Fruit fly (Drosophila melanogaster): ENCODE results near the gene Usp47.
A peak's percentile ranks its signal among the peaks of the same experiment; 100 is the strongest.

The Usp47 gene

dm6 chr3L:5751740-5752579 is 813 bp upstream of the Usp47 start, which contains the start of gene DnaJ-1 (continued):
- TF ChIP-seq Pdp1 (GFP tag; optimal IDR thresholded peaks at IDR 0.05): peak in 1 of 2 experiments; percentile 59
- peak; percentile 17 for TF ChIP-seq CG18262 (tag; optimal IDR thresholded peaks at IDR 0.05)
- TF ChIP-seq CG15514 (GFP tag; optimal IDR thresholded peaks at IDR 0.05): peak; percentile 43
- TF ChIP-seq nom (GFP tag; optimal IDR thresholded peaks at IDR 0.05): peak; percentile 92
- TF ChIP-seq NC2β (GFP tag; optimal IDR thresholded peaks at IDR 0.05): peak; percentile 68
- peak; percentile 43 for TF ChIP-seq CG2678 (tag; optimal IDR thresholded peaks at IDR 0.05)
- peak; percentile 90 for TF ChIP-seq Med (GFP tag)
- TF ChIP-seq disco-r (GFP tag; optimal IDR thresholded peaks at IDR 0.05): no peak
- TF ChIP-seq ATbp (GFP tag; optimal IDR thresholded peaks at IDR 0.05): peak; percentile 16
- TF ChIP-seq ind (GFP tag; optimal IDR thresholded peaks at IDR 0.05): peak; percentile 3
- TF ChIP-seq Myb (GFP tag; optimal IDR thresholded peaks at IDR 0.05): peak; percentile 70
- peak; percentile 29 for TF ChIP-seq CG8290 (GFP tag; optimal IDR thresholded peaks at IDR 0.05)
- peak in 1 of 2 experiments; percentile 19 for TF ChIP-seq CG8290 (tag; optimal IDR thresholded peaks at IDR 0.05)
- peak; percentile 19 for TF ChIP-seq salm (tag; optimal IDR thresholded peaks at IDR 0.05)
- TF ChIP-seq vvl (GFP tag; IDR thresholded peaks at IDR 0.05): peak; percentile 50
- TF ChIP-seq B-H2 (GFP tag; optimal IDR thresholded peaks at IDR 0.05): no peak
- TF ChIP-seq CG3281 (GFP tag; optimal IDR thresholded peaks at IDR 0.05): peak; percentile 44
- peak; percentile 19 for TF ChIP-seq CG15479 (GFP tag; optimal IDR thresholded peaks at IDR 0.05)
- peak; percentile 26 for TF ChIP-seq CG10431 (GFP tag; optimal IDR thresholded peaks at IDR 0.05)
- TF ChIP-seq bbx (GFP tag; IDR thresholded peaks at IDR 0.05; ENCODE audit: partially characterized antibody): peak; percentile 96
- no peak for TF ChIP-seq CG8478 (optimal IDR thresholded peaks at IDR 0.05)
- TF ChIP-seq CG17359 (tag; optimal IDR thresholded peaks at IDR 0.05): peak; percentile 30
- TF ChIP-seq CG10543 (GFP tag; optimal IDR thresholded peaks at IDR 0.05): peak; percentile 69
- TF ChIP-seq Lpt (GFP tag; optimal IDR thresholded peaks at IDR 0.05): no peak
- TF ChIP-seq Adf1 (GFP tag; IDR thresholded peaks at IDR 0.05): peak; percentile 25; the same call in 1 of the 2 replicates
- TF ChIP-seq kah (GFP tag; optimal IDR thresholded peaks at IDR 0.05): peak; percentile 53
- no peak for TF ChIP-seq CG18764 (GFP tag; optimal IDR thresholded peaks at IDR 0.05)
- no peak for TF ChIP-seq CG12744 (GFP tag; optimal IDR thresholded peaks at IDR 0.05)
- peak; percentile 43 for TF ChIP-seq Side (GFP tag; optimal IDR thresholded peaks at IDR 0.05)
- TF ChIP-seq CG7963 (GFP tag; IDR thresholded peaks at IDR 0.05; ENCODE audit: partially characterized antibody): peak; percentile 95
- TF ChIP-seq br (optimal IDR thresholded peaks at IDR 0.05): no peak
- TF ChIP-seq CG11695 (GFP tag; IDR thresholded peaks at IDR 0.05): peak; percentile 7; the same call in 1 of the 3 replicates

DNA sequence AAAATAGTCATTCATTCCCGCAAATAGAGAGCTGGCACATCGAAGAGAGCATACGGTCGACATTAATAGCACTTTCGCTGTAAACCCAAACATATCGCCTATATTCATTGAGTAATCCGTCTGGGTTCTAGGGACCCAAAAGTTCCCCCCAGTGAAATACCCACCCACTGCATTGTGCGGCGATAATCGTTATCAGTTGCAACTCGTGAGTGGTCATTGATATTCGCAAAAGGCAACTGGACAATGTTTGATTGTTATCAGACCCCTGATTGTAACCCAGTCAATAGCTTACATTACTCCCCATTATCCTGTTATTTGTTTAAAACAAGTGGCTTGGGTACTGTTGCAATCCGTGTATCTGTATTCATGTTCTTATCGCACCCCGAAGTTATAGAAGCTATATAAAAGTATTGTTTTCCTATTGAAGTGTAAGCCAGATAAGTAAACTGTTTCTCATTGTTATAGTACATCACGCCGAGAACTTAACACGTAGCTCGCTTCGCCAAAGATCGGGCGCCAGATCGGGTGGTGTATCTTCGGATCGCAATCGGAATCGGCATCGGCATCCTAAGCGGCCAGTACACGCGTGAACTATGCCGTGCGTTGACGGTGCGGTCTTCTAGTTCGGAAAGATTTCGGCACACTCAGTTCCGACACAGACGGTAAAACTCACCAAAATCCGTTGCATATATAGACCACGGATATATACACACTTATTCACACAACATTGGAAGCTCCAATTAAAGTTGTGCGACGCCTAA is 1.0 kb downstream of the Usp47 start:
- TF ChIP-seq grn (GFP tag; optimal IDR thresholded peaks at IDR 0.05) (peak; percentile 60), CG10543 (GFP tag; optimal IDR thresholded peaks at IDR 0.05) (peak; percentile 18), Mad (GFP tag; optimal IDR thresholded peaks at IDR 0.05) (no peak), Hr78 (GFP tag; optimal IDR thresholded peaks at IDR 0.05) (peak in 1 of 2 experiments; percentile 47), kah (GFP tag; optimal IDR thresholded peaks at IDR 0.05) (no peak), Chrac-16 (GFP tag; optimal IDR thresholded peaks at IDR 0.05) (no peak), gsb-n (tag; optimal IDR thresholded peaks at IDR 0.05) (no peak), CG34376 (GFP tag; optimal IDR thresholded peaks at IDR 0.05) (peak; percentile 3), CG1602 (GFP tag; optimal IDR thresholded peaks at IDR 0.05) (no peak), E2f2 (GFP tag; IDR thresholded peaks at IDR 0.05) (peak; percentile 7; the same call in 1 of the 2 replicates), psq (GFP tag; optimal IDR thresholded peaks at IDR 0.05) (no peak), CG3281 (GFP tag; optimal IDR thresholded peaks at IDR 0.05) (no peak), Abd-B (GFP tag; optimal IDR thresholded peaks at IDR 0.05) (no peak), Stat92E (GFP tag; optimal IDR thresholded peaks at IDR 0.05) (no peak), CG9932 (GFP tag; IDR thresholded peaks at IDR 0.05) (0 out of 2 replicates have a peak, but pooled peaks have one; percentile 6), oc (tag; optimal IDR thresholded peaks at IDR 0.05) (no peak), sug (tag; optimal IDR thresholded peaks at IDR 0.05) (peak; percentile 30), B-H2 (GFP tag; optimal IDR thresholded peaks at IDR 0.05) (peak; percentile 16), Deaf1 (tag; optimal IDR thresholded peaks at IDR 0.05) (peak; percentile 96), toy (GFP tag; IDR thresholded peaks at IDR 0.05) (no peak)

All from whole organism, embryonic.